Worm (Caenorhabditis elegans) whole organism, young adult: ENCODE measurements around the gene ZK512.10.
A peak's percentile ranks its signal among the peaks of the same experiment; 100 is the strongest.

ENCODE experiments used
- B0019.2 ChIP-seq: fragments of 200-800 bp; sonication (Bioruptor generic); conservative IDR thresholded peaks from 2 replicates; pipeline ENCODE4 v1.3.6; 2022; ENCODE audit warnings: missing genetic modification reagents, missing genetic modification characterization, missing compliant biosample characterization
- C17E4.6 ChIP-seq: fragments of 200-800 bp; sonication (Bioruptor generic); IDR thresholded peaks from 2 replicates; pipeline ENCODE4 v1.3.6; 2022; ENCODE audit warnings: missing genetic modification reagents, missing genetic modification characterization, missing compliant biosample characterization
- F10E7.11 ChIP-seq: sonication (generic microtip); optimal IDR thresholded peaks from 2 replicates; lab custom pipeline; 2017; ENCODE audit warnings: mild to moderate bottlenecking, missing genetic modification characterization, moderate library complexity, missing compliant biosample characterization
- F37B4.10 ChIP-seq: fragments of 200-800 bp; sonication (Bioruptor generic); IDR thresholded peaks from 2 replicates; pipeline ENCODE4 v1.3.6; 2022; ENCODE audit warnings: missing genetic modification characterization, missing compliant biosample characterization
- F39B2.1 ChIP-seq: fragments of 200-800 bp; sonication (Bioruptor generic); IDR thresholded peaks from 2 replicates; pipeline ENCODE4 v1.3.6; 2022; ENCODE audit warnings: missing genetic modification reagents, missing genetic modification characterization, missing compliant biosample characterization
- F57C9.4 ChIP-seq: sonication (generic microtip); optimal IDR thresholded peaks from 2 replicates; lab custom pipeline; 2017; ENCODE audit warnings: mild to moderate bottlenecking, missing genetic modification characterization, missing compliant biosample characterization
- K12H6.12 ChIP-seq: fragments of 200-800 bp; sonication (Bioruptor generic); optimal IDR thresholded peaks from 2 replicates; lab custom pipeline; 2018; ENCODE audit warnings: mild to moderate bottlenecking, missing genetic modification characterization, missing compliant biosample characterization
- Y53F4B.3 ChIP-seq: fragments of 200-800 bp; sonication (Bioruptor generic); IDR thresholded peaks from 2 replicates; pipeline ENCODE4 v1.3.6; 2022; ENCODE audit warnings: missing genetic modification reagents, missing genetic modification characterization, missing compliant biosample characterization
- cebp-1 ChIP-seq, 2 experiments: fragments of 200-800 bp in 1 of 2; sonication (Bioruptor generic) in 1 of 2; sonication (generic microtip) in 1 of 2; IDR thresholded peaks in 1 of 2; optimal IDR thresholded peaks in 1 of 2; 2 replicates each; pipeline versions ENCODE4 v1.3.6 to Lab custom; 2017 to 2022; ENCODE audit warnings: missing compliant biosample characterization in 2 of 2, missing genetic modification characterization in 2 of 2, mild to moderate bottlenecking in 1 of 2, missing genetic modification reagents in 1 of 2, moderate library complexity in 1 of 2
- ceh-27 ChIP-seq: fragments of 200-800 bp; sonication (Bioruptor generic); optimal IDR thresholded peaks from 2 replicates; lab custom pipeline; 2018; ENCODE audit warnings: mild to moderate bottlenecking, missing genetic modification characterization, moderate library complexity, missing compliant biosample characterization
- ceh-58 ChIP-seq: fragments of 200-800 bp; sonication (Bioruptor generic); IDR thresholded peaks from 2 replicates; pipeline ENCODE4 v1.3.6; 2022; ENCODE audit warnings: missing genetic modification characterization, missing compliant biosample characterization
- ceh-91 ChIP-seq: fragments of 200-800 bp; sonication (Bioruptor generic); IDR thresholded peaks from 2 replicates; pipeline ENCODE4 v1.3.6; 2022; ENCODE audit warnings: missing genetic modification reagents, missing genetic modification characterization, missing compliant biosample characterization
- dpff-1 ChIP-seq: sonication (generic microtip); optimal IDR thresholded peaks from 2 replicates; lab custom pipeline; 2017; ENCODE audit warnings: mild to moderate bottlenecking, missing genetic modification characterization, missing compliant biosample characterization
- ekl-4 ChIP-seq: fragments of 200-800 bp; sonication (Bioruptor generic); IDR thresholded peaks from 2 replicates; pipeline ENCODE4 v1.3.6; 2022; ENCODE audit warnings: missing genetic modification reagents, missing genetic modification characterization, missing compliant biosample characterization
- hlh-12 ChIP-seq: sonication (generic microtip); optimal IDR thresholded peaks from 2 replicates; lab custom pipeline; 2016; ENCODE audit warnings: missing genetic modification characterization, missing compliant biosample characterization
- hmg-1.2 ChIP-seq: fragments of 200-800 bp; sonication (Bioruptor generic); IDR thresholded peaks from 2 replicates; pipeline ENCODE4 v1.3.6; 2022; ENCODE audit warnings: missing genetic modification reagents, missing genetic modification characterization, missing compliant biosample characterization
- hmg-20 ChIP-seq: fragments of 200-800 bp; sonication (Bioruptor generic); IDR thresholded peaks from 2 replicates; pipeline ENCODE4 v1.3.6; 2022; ENCODE audit warnings: missing genetic modification reagents, missing genetic modification characterization, missing compliant biosample characterization
- let-607 ChIP-seq, 2 experiments: fragments of 200-800 bp in 1 of 2; sonication (Bioruptor generic) in 1 of 2; sonication (generic microtip) in 1 of 2; optimal IDR thresholded peaks; 2 replicates each; lab custom pipeline; 2016 to 2018; ENCODE audit warnings: mild to moderate bottlenecking in 2 of 2, missing compliant biosample characterization in 2 of 2, missing genetic modification characterization in 2 of 2, moderate library complexity in 2 of 2, missing genotype in 1 of 2
- lin-40 ChIP-seq: sonication (generic microtip); optimal IDR thresholded peaks from 2 replicates; lab custom pipeline; 2016; ENCODE audit warnings: missing genetic modification characterization, mild to moderate bottlenecking, missing compliant biosample characterization, missing genotype, missing genetic modification reagents
- lsl-1 ChIP-seq: fragments of 200-800 bp; sonication (Bioruptor generic); optimal IDR thresholded peaks from 2 replicates; lab custom pipeline; 2018; ENCODE audit warnings: mild to moderate bottlenecking, missing genetic modification characterization, moderate library complexity, missing compliant biosample characterization
- mxl-1 ChIP-seq: sonication (generic microtip); optimal IDR thresholded peaks from 2 replicates; lab custom pipeline; 2016; ENCODE audit warnings: missing genetic modification characterization, missing compliant biosample characterization
- nfyb-1 ChIP-seq: fragments of 200-800 bp; sonication (Bioruptor generic); IDR thresholded peaks from 2 replicates; pipeline ENCODE4 v1.3.6; 2022; ENCODE audit warnings: missing genetic modification reagents, missing genetic modification characterization, missing compliant biosample characterization
- nhr-179 ChIP-seq: sonication (generic microtip); optimal IDR thresholded peaks from 2 replicates; lab custom pipeline; 2016; ENCODE audit warnings: mild to moderate bottlenecking, missing genetic modification characterization, missing compliant biosample characterization
- nhr-90 ChIP-seq: sonication (generic microtip); optimal IDR thresholded peaks from 2 replicates; lab custom pipeline; 2016; ENCODE audit warnings: missing genotype, mild to moderate bottlenecking, missing genetic modification characterization, missing compliant biosample characterization
- sdz-38 ChIP-seq: sonication (generic microtip); optimal IDR thresholded peaks from 2 replicates; lab custom pipeline; 2016; ENCODE audit warnings: missing genotype, missing genetic modification characterization, missing compliant biosample characterization
- tbp1 ChIP-seq: fragments of 200-800 bp; sonication (Bioruptor generic); optimal IDR thresholded peaks from 2 replicates; lab custom pipeline; 2018; ENCODE audit warnings: mild to moderate bottlenecking, missing genetic modification characterization, missing compliant biosample characterization
- ztf-25 ChIP-seq: fragments of 200-800 bp; sonication (Bioruptor generic); IDR thresholded peaks from 2 replicates; pipeline ENCODE4 v1.3.6; 2022; ENCODE audit warnings: missing genetic modification reagents, missing genetic modification characterization, missing compliant biosample characterization

Gene ZK512.10

DNA sequence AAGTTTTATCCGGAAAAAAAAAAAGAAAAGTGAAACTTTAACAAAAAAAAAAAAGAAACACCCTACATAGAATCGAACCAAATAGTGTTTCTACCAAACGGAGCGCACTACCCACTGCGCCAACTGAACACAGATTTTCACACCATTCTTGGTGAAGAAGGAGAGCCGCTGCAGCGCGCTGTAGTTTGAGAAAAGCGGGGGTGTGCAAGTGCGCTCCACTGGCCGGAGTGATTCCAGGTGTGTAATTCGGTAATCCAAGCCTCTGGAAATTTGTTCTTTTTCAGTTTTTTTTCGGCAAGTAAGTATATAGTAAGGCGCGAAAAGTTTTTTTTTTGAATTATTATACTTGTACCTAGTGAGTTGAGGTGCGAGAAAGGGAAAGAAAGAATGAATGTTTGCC is 19.8 kb upstream of the ZK512.10 start (continued):
- TF ChIP-seq B0019.2 (GFP tag; lab: Robert Waterston, UW) (peak; percentile 23; the same call in 1 of the 2 replicates), ztf-25 (GFP tag; lab: Robert Waterston, UW) (peak; percentile 59; the same call in 1 of the 2 replicates), ceh-91 (peak; percentile 41), nhr-90 (peak; percentile 1), F39B2.1 (GFP tag; lab: Robert Waterston, UW) (0 out of 2 replicates have a peak, but pooled peaks have one; percentile 25), lsl-1 (GFP tag; lab: Kevin White, UChicago) (peak; percentile 14)

- TF ChIP-seq hmg-1.2 (GFP tag; lab: Robert Waterston, UW) (peak; percentile 35; the same call in 1 of the 2 replicates), let-607 (tag; optimal IDR thresholded peaks at IDR 0.05; lab: Kevin White, UChicago) (no peak), F37B4.10 (GFP tag; lab: Robert Waterston, UW) (no peak)
Observed at ce11 chrIII:9112479-9112878, 18.2 kb upstream of the ZK512.10 start.

DNA sequence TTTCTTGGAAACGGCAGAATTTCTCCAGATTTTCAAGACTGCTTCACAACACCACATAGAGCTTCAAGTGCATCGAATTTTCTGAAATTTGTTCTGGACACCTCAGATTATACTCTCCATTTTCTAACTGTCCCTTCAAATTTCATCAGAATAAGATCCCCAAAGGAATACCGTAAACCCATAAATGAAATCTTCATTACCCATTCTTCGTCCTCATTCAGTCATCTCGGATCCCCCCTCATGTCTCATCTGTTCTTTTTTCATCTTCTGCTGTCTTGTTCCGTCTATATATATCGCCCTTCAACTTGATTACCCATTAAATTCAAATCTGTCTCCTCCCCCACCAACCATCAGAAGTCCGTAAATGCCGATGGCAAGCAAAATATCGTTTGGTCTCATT is 16.6 kb upstream of the ZK512.10 start:
- no peak for TF ChIP-seq ceh-58 (GFP tag; lab: Robert Waterston, UW)
- no peak for TF ChIP-seq lin-40
- no peak for TF ChIP-seq hmg-20 (GFP tag; lab: Robert Waterston, UW)
- TF ChIP-seq Y53F4B.3: no peak
- no peak for TF ChIP-seq cebp-1 (GFP tag; IDR thresholded peaks at IDR 0.05; lab: Robert Waterston, UW)
- no peak for TF ChIP-seq cebp-1 (tag; optimal IDR thresholded peaks at IDR 0.05; lab: Kevin White, UChicago)
- no peak for TF ChIP-seq sdz-38 (tag; lab: Kevin White, UChicago)
- no peak for TF ChIP-seq nfyb-1 (GFP tag; lab: Robert Waterston, UW)

- TF ChIP-seq nhr-179 (tag; lab: Kevin White, UChicago): no peak
- no peak for TF ChIP-seq dpff-1 (tag; lab: Kevin White, UChicago)
- no peak for TF ChIP-seq K12H6.12 (tag; lab: Kevin White, UChicago)
- TF ChIP-seq, all 124 proteins: peak for 0
Observed at ce11 chrIII:9114649-9115048, 16.0 kb upstream of the ZK512.10 start, which contains the start of gene ZK512.1. ZK512.1 (plus strand) TSS chrIII:9114949.

- no peak for TF ChIP-seq lsl-1 (GFP tag; lab: Kevin White, UChicago)
- TF ChIP-seq tbp1: no peak
Observed at ce11 chrIII:9115745-9116144, 14.9 kb upstream of the ZK512.10 start.

ce11 chrIII:9118314-9118850 is 12.3 kb upstream of the ZK512.10 start, which contains the start of gene grl-11:
grl-11 (minus strand) TSS chrIII:9118364.
- TF ChIP-seq ceh-27 (GFP tag; lab: Kevin White, UChicago) (no peak), C17E4.6 (GFP tag; lab: Robert Waterston, UW) (no peak), ekl-4 (no peak), ceh-91 (no peak), F10E7.11 (tag; lab: Kevin White, UChicago) (no peak), hlh-12 (tag; lab: Kevin White, UChicago) (no peak), mxl-1 (tag; lab: Kevin White, UChicago) (no peak), F57C9.4 (tag; lab: Kevin White, UChicago) (no peak)
- TF ChIP-seq, all 124 proteins: peak for 0
